Worm (Caenorhabditis elegans) whole organism, mixed stage, embryonic: ENCODE measurements around the gene ran-1.

Experiments
- M03D4.4 ChIP-seq: sonication (generic microtip); optimal IDR thresholded peaks from 2 replicates; lab custom pipeline; 2017; ENCODE audit warnings: mild to moderate bottlenecking, missing genetic modification characterization, missing compliant biosample characterization
- bed-3 ChIP-seq: fragments of 200-800 bp; sonication (Bioruptor generic); optimal IDR thresholded peaks from 3 replicates; lab custom pipeline; 2018; ENCODE audit warnings: mild to moderate bottlenecking, missing genetic modification characterization, moderate library complexity, missing compliant biosample characterization
- blmp-1 ChIP-seq: fragments of 150-350 bp; optimal IDR thresholded peaks from 2 replicates; lab custom pipeline; 2014; ENCODE audit warnings: missing biosample characterization, missing genetic modification characterization
- ceh-39 ChIP-seq: fragments of 150-350 bp; optimal IDR thresholded peaks from 2 replicates; lab custom pipeline; 2014; ENCODE audit warnings: missing biosample characterization, missing genetic modification characterization
- ceh-43 ChIP-seq: fragments of 200-800 bp; sonication (Bioruptor generic); optimal IDR thresholded peaks from 2 replicates; lab custom pipeline; 2018; ENCODE audit warnings: mild to moderate bottlenecking, missing genetic modification characterization, moderate library complexity, missing compliant biosample characterization
- ceh-83 ChIP-seq: fragments of 200-800 bp; sonication (Bioruptor generic); optimal IDR thresholded peaks from 2 replicates; lab custom pipeline; 2018; ENCODE audit warnings: mild to moderate bottlenecking, missing genetic modification characterization, missing compliant biosample characterization
- ces-1 ChIP-seq: fragments of 150-350 bp; optimal IDR thresholded peaks from 2 replicates; lab custom pipeline; 2014; ENCODE audit warnings: missing biosample characterization, missing genetic modification reagents, missing genetic modification characterization
- cnd-1 ChIP-seq: fragments of 200-800 bp; sonication (Bioruptor generic); optimal IDR thresholded peaks from 2 replicates; lab custom pipeline; 2018; ENCODE audit warnings: mild to moderate bottlenecking, missing genetic modification characterization, missing compliant biosample characterization
- drap-1 ChIP-seq: fragments of 200-800 bp; sonication (Bioruptor generic); optimal IDR thresholded peaks from 3 replicates; lab custom pipeline; 2018; ENCODE audit warnings: mild to moderate bottlenecking, missing genetic modification characterization, missing compliant biosample characterization
- elt-1 ChIP-seq: sonication (generic microtip); optimal IDR thresholded peaks from 2 replicates; lab custom pipeline; 2017; ENCODE audit warnings: missing genetic modification characterization, mild to moderate bottlenecking, missing compliant biosample characterization, antibody characterized with exemption, moderate library complexity, borderline replicate concordance; ENCODE audit not compliant: insufficient read depth
- elt-3 ChIP-seq: fragments of 150-350 bp; optimal IDR thresholded peaks from 2 replicates; lab custom pipeline; 2014; ENCODE audit warnings: missing biosample characterization, missing genetic modification characterization
- flh-1 ChIP-seq: fragments of 200-800 bp; sonication (Bioruptor generic); optimal IDR thresholded peaks from 2 replicates; lab custom pipeline; 2018; ENCODE audit warnings: mild to moderate bottlenecking, missing genetic modification characterization, moderate library complexity, missing compliant biosample characterization
- ham-2 ChIP-seq: fragments of 200-800 bp; sonication (Bioruptor generic); optimal IDR thresholded peaks from 2 replicates; lab custom pipeline; 2018; ENCODE audit warnings: mild to moderate bottlenecking, missing genetic modification characterization, missing compliant biosample characterization
- hlh-1 ChIP-seq: fragments of 150-350 bp; optimal IDR thresholded peaks from 2 replicates; lab custom pipeline; 2014; ENCODE audit warnings: missing biosample characterization, missing genetic modification reagents, missing genetic modification characterization
- lin-13 ChIP-seq: fragments of 150-350 bp; optimal IDR thresholded peaks from 2 replicates; lab custom pipeline; 2014; ENCODE audit warnings: missing biosample characterization, missing genetic modification characterization
- lin-32 ChIP-seq: fragments of 200-800 bp; sonication (Bioruptor generic); optimal IDR thresholded peaks from 2 replicates; lab custom pipeline; 2018; ENCODE audit warnings: mild to moderate bottlenecking, missing genetic modification characterization, missing compliant biosample characterization
- lsy-2 ChIP-seq: fragments of 150-350 bp; optimal IDR thresholded peaks from 2 replicates; lab custom pipeline; 2014; ENCODE audit warnings: missing biosample characterization, missing genetic modification characterization
- mab-5 ChIP-seq: fragments of 150-350 bp; optimal IDR thresholded peaks from 2 replicates; lab custom pipeline; 2014; ENCODE audit warnings: missing biosample characterization, missing genetic modification characterization
- mep-1 ChIP-seq: fragments of 150-350 bp; optimal IDR thresholded peaks from 2 replicates; lab custom pipeline; 2017; ENCODE audit warnings: missing biosample characterization, missing genetic modification reagents, missing genetic modification characterization, inconsistent platforms
- mls-2 ChIP-seq: sonication (generic microtip); optimal IDR thresholded peaks from 2 replicates; lab custom pipeline; 2016; ENCODE audit warnings: mild to moderate bottlenecking, missing genetic modification characterization, moderate library complexity, missing compliant biosample characterization
- nhr-12 ChIP-seq: fragments of 150-350 bp; optimal IDR thresholded peaks from 2 replicates; lab custom pipeline; 2014; ENCODE audit warnings: missing biosample characterization, missing genetic modification characterization
- nhr-2 ChIP-seq: fragments of 150-350 bp; optimal IDR thresholded peaks from 2 replicates; lab custom pipeline; 2014; ENCODE audit warnings: missing biosample characterization, missing genetic modification characterization
- nhr-237 ChIP-seq: fragments of 150-350 bp; optimal IDR thresholded peaks from 2 replicates; lab custom pipeline; 2014; ENCODE audit warnings: missing biosample characterization, missing genetic modification characterization
- nhr-28 ChIP-seq: fragments of 150-350 bp; optimal IDR thresholded peaks from 2 replicates; lab custom pipeline; 2014; ENCODE audit warnings: missing biosample characterization, missing genetic modification characterization
- nhr-76 ChIP-seq: sonication (generic microtip); optimal IDR thresholded peaks from 2 replicates; lab custom pipeline; 2017; ENCODE audit warnings: missing biosample characterization, missing genetic modification characterization
- pha-4 ChIP-seq: fragments of 150-350 bp; optimal IDR thresholded peaks from 2 replicates; lab custom pipeline; 2018; ENCODE audit warnings: missing biosample characterization, missing genetic modification reagents, missing genetic modification characterization
- sem-2 ChIP-seq: fragments of 200-800 bp; sonication (Bioruptor generic); optimal IDR thresholded peaks from 2 replicates; lab custom pipeline; 2018; ENCODE audit warnings: mild to moderate bottlenecking, missing genetic modification characterization, missing compliant biosample characterization
- snpc-4 ChIP-seq: fragments of 150-350 bp; optimal IDR thresholded peaks from 2 replicates; lab custom pipeline; 2014; ENCODE audit warnings: missing biosample characterization, missing genetic modification characterization
- sptf-1 ChIP-seq: sonication (generic microtip); optimal IDR thresholded peaks from 2 replicates; lab custom pipeline; 2017; ENCODE audit warnings: mild to moderate bottlenecking, missing genetic modification characterization, moderate library complexity, missing compliant biosample characterization
- tbx-8 ChIP-seq: fragments of 200-800 bp; sonication (Bioruptor generic); optimal IDR thresholded peaks from 2 replicates; lab custom pipeline; 2018; ENCODE audit warnings: mild to moderate bottlenecking, missing genetic modification characterization, moderate library complexity, missing compliant biosample characterization
- unc-120 ChIP-seq: sonication (generic microtip); optimal IDR thresholded peaks from 2 replicates; lab custom pipeline; 2017; ENCODE audit warnings: missing genetic modification characterization, missing compliant biosample characterization; ENCODE audit not compliant: poor library complexity, severe bottlenecking
- unc-39 ChIP-seq: fragments of 150-350 bp; optimal IDR thresholded peaks from 2 replicates; lab custom pipeline; 2014; ENCODE audit warnings: missing biosample characterization, missing genetic modification characterization
- unc-62 ChIP-seq: fragments of 150-350 bp; optimal IDR thresholded peaks from 2 replicates; lab custom pipeline; 2014; ENCODE audit warnings: missing biosample characterization, missing genetic modification reagents, missing genetic modification characterization
- zip-8 ChIP-seq: fragments of 150-350 bp; optimal IDR thresholded peaks from 2 replicates; lab custom pipeline; 2014; ENCODE audit warnings: missing biosample characterization, missing genetic modification characterization
- ztf-11 ChIP-seq: fragments of 150-350 bp; optimal IDR thresholded peaks from 2 replicates; lab custom pipeline; 2014; ENCODE audit warnings: missing biosample characterization, missing genetic modification characterization

The ran-1 gene

ce11 chrIII:10742382-10742860 is 5.1 kb downstream of the ran-1 start, which contains the start of the genes tbb-1 and rib-2:
tbb-1 (minus strand) TSS chrIII:10742432.
rib-2 (plus strand) TSS chrIII:10742810.
- TF ChIP-seq ces-1 (peak; percentile 17), elt-1 (tag; lab: Kevin White, UChicago) (no peak), snpc-4 (no peak), drap-1 (GFP tag; lab: Kevin White, UChicago) (peak; percentile 28), ceh-83 (GFP tag; lab: Kevin White, UChicago) (peak; percentile 30), flh-1 (GFP tag; lab: Kevin White, UChicago) (no peak), unc-39 (tag; lab: Kevin White, UChicago) (no peak), hlh-1 (peak; percentile 17), blmp-1 (tag; lab: Kevin White, UChicago) (no peak), zip-8 (tag; lab: Kevin White, UChicago) (no peak), nhr-2 (tag; lab: Kevin White, UChicago) (no peak), sptf-1 (tag; lab: Kevin White, UChicago) (no peak), mab-5 (tag; lab: Kevin White, UChicago) (no peak), mep-1 (tag; lab: Kevin White, UChicago) (peak; percentile 93), nhr-28 (tag; lab: Kevin White, UChicago) (no peak), nhr-76 (tag; lab: Kevin White, UChicago) (no peak), mls-2 (tag; lab: Kevin White, UChicago) (no peak), cnd-1 (tag; lab: Kevin White, UChicago) (no peak), tbx-8 (GFP tag; lab: Kevin White, UChicago) (no peak), ceh-43 (GFP tag; lab: Kevin White, UChicago) (no peak), lin-13 (tag; lab: Kevin White, UChicago) (peak; percentile 55), bed-3 (GFP tag; lab: Kevin White, UChicago) (no peak), ztf-11 (no peak), elt-3 (tag; lab: Kevin White, UChicago) (no peak), pha-4 (tag; lab: Kevin White, UChicago) (peak; percentile 18), M03D4.4 (tag; lab: Kevin White, UChicago) (no peak), lin-32 (no peak), ceh-39 (tag; lab: Kevin White, UChicago) (peak; percentile 60), sem-2 (no peak), nhr-237 (tag; lab: Kevin White, UChicago) (peak; percentile 76), lsy-2 (peak; percentile 70)

DNA sequence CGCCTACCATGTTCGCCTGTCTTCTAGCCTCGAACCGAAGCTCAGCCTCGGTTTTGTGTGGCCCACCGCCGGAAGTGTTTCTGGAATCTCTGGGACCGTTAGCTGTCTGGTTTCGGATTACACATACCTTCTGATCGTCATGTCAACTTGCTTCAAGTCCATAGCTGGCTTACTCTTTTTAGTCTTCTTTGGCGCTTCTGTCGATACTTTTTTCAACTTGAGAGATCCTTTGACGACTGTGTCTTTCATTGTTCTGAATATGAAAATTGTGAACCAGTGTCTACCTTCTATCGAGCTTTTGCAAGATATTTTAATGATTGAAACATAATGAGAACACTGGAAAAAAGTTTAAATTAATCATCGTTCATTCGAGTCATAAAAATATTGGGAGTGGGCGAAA is 7.0 kb downstream of the ran-1 start, which contains the start of gene K01G5.8:
Gene K01G5.8, minus strand, starts transcription at position 255 of the 400 bp plus-strand sequence.
- no peak for TF ChIP-seq ceh-39 (tag; lab: Kevin White, UChicago)

DNA sequence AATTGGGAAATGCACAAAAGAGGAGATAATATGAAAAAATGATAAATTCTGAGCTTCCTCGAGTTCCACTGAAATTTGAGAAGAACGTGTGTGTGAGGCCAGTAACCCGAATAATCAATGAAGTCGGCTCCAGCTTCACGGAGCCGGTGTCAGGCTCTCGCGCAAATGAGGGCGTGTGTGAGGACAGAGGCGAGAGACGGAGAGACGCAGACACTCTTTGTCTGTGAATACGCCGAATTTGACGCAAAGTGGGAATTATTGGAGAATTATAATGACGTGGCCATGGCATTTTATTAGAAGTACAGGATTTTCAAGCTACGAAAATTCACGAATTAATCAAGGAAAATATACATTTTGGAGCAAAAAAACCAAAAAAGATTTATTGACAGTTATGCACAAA is 7.6 kb downstream of the ran-1 start:
- TF ChIP-seq nhr-28 (tag; lab: Kevin White, UChicago) = no peak
- TF ChIP-seq ceh-83 (GFP tag; lab: Kevin White, UChicago) = no peak
- no peak for TF ChIP-seq ceh-43 (GFP tag; lab: Kevin White, UChicago)
- no peak for TF ChIP-seq M03D4.4 (tag; lab: Kevin White, UChicago)
- TF ChIP-seq hlh-1 = no peak
- TF ChIP-seq zip-8 (tag; lab: Kevin White, UChicago) = no peak
- no peak for TF ChIP-seq nhr-76 (tag; lab: Kevin White, UChicago)
- TF ChIP-seq mls-2 (tag; lab: Kevin White, UChicago) = peak; percentile 6
- TF ChIP-seq mab-5 (tag; lab: Kevin White, UChicago) = no peak
- no peak for TF ChIP-seq ceh-39 (tag; lab: Kevin White, UChicago)
- no peak for TF ChIP-seq elt-1 (tag; lab: Kevin White, UChicago)
- peak; percentile 40 for TF ChIP-seq nhr-237 (tag; lab: Kevin White, UChicago)
- peak; percentile 74 for TF ChIP-seq unc-120 (tag; lab: Kevin White, UChicago)
- TF ChIP-seq ces-1 = peak; percentile 52
- TF ChIP-seq nhr-2 (tag; lab: Kevin White, UChicago) = no peak
- TF ChIP-seq mep-1 (tag; lab: Kevin White, UChicago) = peak; percentile 11
- TF ChIP-seq pha-4 (tag; lab: Kevin White, UChicago) = no peak
- TF ChIP-seq unc-39 (tag; lab: Kevin White, UChicago) = no peak
- no peak for TF ChIP-seq elt-3 (tag; lab: Kevin White, UChicago)
- TF ChIP-seq unc-62 (GFP tag; lab: Kevin White, UChicago) = no peak
- TF ChIP-seq flh-1 (GFP tag; lab: Kevin White, UChicago) = no peak
- no peak for TF ChIP-seq tbx-8 (GFP tag; lab: Kevin White, UChicago)
- TF ChIP-seq bed-3 (GFP tag; lab: Kevin White, UChicago) = no peak
- peak; percentile 22 for TF ChIP-seq ham-2 (GFP tag; lab: Kevin White, UChicago)
- no peak for TF ChIP-seq lin-32
- TF ChIP-seq snpc-4 = no peak
- no peak for TF ChIP-seq blmp-1 (tag; lab: Kevin White, UChicago)
- TF ChIP-seq sptf-1 (tag; lab: Kevin White, UChicago) = peak; percentile 26
- TF ChIP-seq lin-13 (tag; lab: Kevin White, UChicago) = no peak
- no peak for TF ChIP-seq cnd-1 (tag; lab: Kevin White, UChicago)
- no peak for TF ChIP-seq sem-2
- no peak for TF ChIP-seq nhr-12 (tag; lab: Kevin White, UChicago)
- no peak for TF ChIP-seq lsy-2
- no peak for TF ChIP-seq drap-1 (GFP tag; lab: Kevin White, UChicago)
- no peak for TF ChIP-seq ztf-11
- TF ChIP-seq, all 35 proteins: peak for 7
